Worm (Caenorhabditis elegans) whole organism, L4 larva: ENCODE results near the gene ddx-23.

Experiments used
- ZK546.5 ChIP-seq, 2 experiments: sonication (generic microtip); optimal IDR thresholded peaks; 2 replicates each; lab custom pipeline; 2017; ENCODE audit warnings: missing biosample characterization in 2 of 2, missing genetic modification characterization in 2 of 2
- fos-1 ChIP-seq: fragments of 150-350 bp; optimal IDR thresholded peaks from 2 replicates; lab custom pipeline; 2014; ENCODE audit warnings: missing biosample characterization, missing genetic modification characterization
- hlh-30 ChIP-seq: sonication (generic microtip); optimal IDR thresholded peaks from 2 replicates; lab custom pipeline; 2017; ENCODE audit warnings: antibody characterized with exemption, mild to moderate bottlenecking, missing genetic modification characterization, missing compliant biosample characterization; ENCODE audit not compliant: insufficient read depth
- lin-13 ChIP-seq: fragments of 150-350 bp; optimal IDR thresholded peaks from 2 replicates; lab custom pipeline; 2014; ENCODE audit warnings: missing biosample characterization, missing genetic modification reagents, missing genetic modification characterization
- lin-38 ChIP-seq: fragments of 200-800 bp; sonication (Bioruptor generic); IDR thresholded peaks from 2 replicates; pipeline ENCODE4 v1.3.6; 2022; ENCODE audit warnings: missing genetic modification reagents, missing genetic modification characterization, missing compliant biosample characterization
- nhr-48 ChIP-seq: sonication (generic microtip); optimal IDR thresholded peaks from 2 replicates; lab custom pipeline; 2016; ENCODE audit warnings: mild to moderate bottlenecking, missing genetic modification characterization, missing compliant biosample characterization
- unc-62 ChIP-seq, 3 experiments: fragments of 150-350 bp in 1 of 3; sonication (generic microtip); optimal IDR thresholded peaks in 2 of 3; peaks in 1 of 3; 1 replicate in 1 of 3; 2 replicates in 2 of 3; lab custom pipeline; 2014 to 2017; ENCODE audit warnings: missing biosample characterization in 3 of 3, missing genetic modification characterization in 3 of 3, missing genetic modification reagents in 3 of 3, missing genotype in 1 of 3
- zfp-3 ChIP-seq: fragments of 200-800 bp; sonication (Bioruptor generic); conservative IDR thresholded peaks from 2 replicates; pipeline ENCODE4 v1.3.6; 2022; ENCODE audit warnings: missing genetic modification reagents, missing genetic modification characterization, missing compliant biosample characterization
- ztf-11 ChIP-seq: fragments of 150-350 bp; optimal IDR thresholded peaks from 2 replicates; lab custom pipeline; 2014; ENCODE audit warnings: missing biosample characterization, missing genetic modification characterization

- no peak for TF ChIP-seq lin-13 (GFP tag; lab: Kevin White, UChicago)
- no peak for TF ChIP-seq nhr-48 (tag; lab: Kevin White, UChicago)
- no peak for TF ChIP-seq ztf-11
- no peak for TF ChIP-seq fos-1 (tag; lab: Kevin White, UChicago)
- no peak for TF ChIP-seq ZK546.5 (tag; optimal IDR thresholded peaks at IDR 0.05; lab: Kevin White, UChicago)
- TF ChIP-seq zfp-3 (GFP tag; lab: Robert Waterston, UW), result no peak
- no peak for TF ChIP-seq lin-38 (GFP tag; lab: Robert Waterston, UW)
- no peak for TF ChIP-seq hlh-30 (tag; lab: Kevin White, UChicago)
- no peak for TF ChIP-seq unc-62 (GFP tag; optimal IDR thresholded peaks at IDR 0.05 in 1 of 2; lab: Kevin White, UChicago)
- TF ChIP-seq unc-62 (tag; optimal IDR thresholded peaks at IDR 0.05; lab: Kevin White, UChicago), result no peak
These were observed 37.1 kb downstream of the ddx-23 start, which contains the start of gene sma-4 for ce11 chrIII:5815932-5816331.
